Worm (Caenorhabditis elegans) whole organism, mixed stage, embryonic: Measurements from ENCODE around the gene nrfl-1.
A peak's percentile ranks its signal among the peaks of the same experiment; 100 is the strongest.

Experiments used
- M03D4.4 ChIP-seq: sonication (generic microtip); optimal IDR thresholded peaks from 2 replicates; lab custom pipeline; 2017; ENCODE audit warnings: mild to moderate bottlenecking, missing genetic modification characterization, missing compliant biosample characterization
- bed-3 ChIP-seq: fragments of 200-800 bp; sonication (Bioruptor generic); optimal IDR thresholded peaks from 3 replicates; lab custom pipeline; 2018; ENCODE audit warnings: mild to moderate bottlenecking, missing genetic modification characterization, moderate library complexity, missing compliant biosample characterization
- blmp-1 ChIP-seq: fragments of 150-350 bp; optimal IDR thresholded peaks from 2 replicates; lab custom pipeline; 2014; ENCODE audit warnings: missing biosample characterization, missing genetic modification characterization
- ceh-39 ChIP-seq: fragments of 150-350 bp; optimal IDR thresholded peaks from 2 replicates; lab custom pipeline; 2014; ENCODE audit warnings: missing biosample characterization, missing genetic modification characterization
- ceh-43 ChIP-seq: fragments of 200-800 bp; sonication (Bioruptor generic); optimal IDR thresholded peaks from 2 replicates; lab custom pipeline; 2018; ENCODE audit warnings: mild to moderate bottlenecking, missing genetic modification characterization, moderate library complexity, missing compliant biosample characterization
- ceh-83 ChIP-seq: fragments of 200-800 bp; sonication (Bioruptor generic); optimal IDR thresholded peaks from 2 replicates; lab custom pipeline; 2018; ENCODE audit warnings: mild to moderate bottlenecking, missing genetic modification characterization, missing compliant biosample characterization
- ces-1 ChIP-seq: fragments of 150-350 bp; optimal IDR thresholded peaks from 2 replicates; lab custom pipeline; 2014; ENCODE audit warnings: missing biosample characterization, missing genetic modification reagents, missing genetic modification characterization
- cnd-1 ChIP-seq: fragments of 200-800 bp; sonication (Bioruptor generic); optimal IDR thresholded peaks from 2 replicates; lab custom pipeline; 2018; ENCODE audit warnings: mild to moderate bottlenecking, missing genetic modification characterization, missing compliant biosample characterization
- drap-1 ChIP-seq: fragments of 200-800 bp; sonication (Bioruptor generic); optimal IDR thresholded peaks from 3 replicates; lab custom pipeline; 2018; ENCODE audit warnings: mild to moderate bottlenecking, missing genetic modification characterization, missing compliant biosample characterization
- flh-1 ChIP-seq: fragments of 200-800 bp; sonication (Bioruptor generic); optimal IDR thresholded peaks from 2 replicates; lab custom pipeline; 2018; ENCODE audit warnings: mild to moderate bottlenecking, missing genetic modification characterization, moderate library complexity, missing compliant biosample characterization
- ham-2 ChIP-seq: fragments of 200-800 bp; sonication (Bioruptor generic); optimal IDR thresholded peaks from 2 replicates; lab custom pipeline; 2018; ENCODE audit warnings: mild to moderate bottlenecking, missing genetic modification characterization, missing compliant biosample characterization
- hlh-1 ChIP-seq: fragments of 150-350 bp; optimal IDR thresholded peaks from 2 replicates; lab custom pipeline; 2014; ENCODE audit warnings: missing biosample characterization, missing genetic modification reagents, missing genetic modification characterization
- lin-13 ChIP-seq: fragments of 150-350 bp; optimal IDR thresholded peaks from 2 replicates; lab custom pipeline; 2014; ENCODE audit warnings: missing biosample characterization, missing genetic modification characterization
- lin-32 ChIP-seq: fragments of 200-800 bp; sonication (Bioruptor generic); optimal IDR thresholded peaks from 2 replicates; lab custom pipeline; 2018; ENCODE audit warnings: mild to moderate bottlenecking, missing genetic modification characterization, missing compliant biosample characterization
- lsy-2 ChIP-seq: fragments of 150-350 bp; optimal IDR thresholded peaks from 2 replicates; lab custom pipeline; 2014; ENCODE audit warnings: missing biosample characterization, missing genetic modification characterization
- mab-5 ChIP-seq: fragments of 150-350 bp; optimal IDR thresholded peaks from 2 replicates; lab custom pipeline; 2014; ENCODE audit warnings: missing biosample characterization, missing genetic modification characterization
- mep-1 ChIP-seq: fragments of 150-350 bp; optimal IDR thresholded peaks from 2 replicates; lab custom pipeline; 2017; ENCODE audit warnings: missing biosample characterization, missing genetic modification reagents, missing genetic modification characterization, inconsistent platforms
- nhr-12 ChIP-seq: fragments of 150-350 bp; optimal IDR thresholded peaks from 2 replicates; lab custom pipeline; 2014; ENCODE audit warnings: missing biosample characterization, missing genetic modification characterization
- nhr-2 ChIP-seq: fragments of 150-350 bp; optimal IDR thresholded peaks from 2 replicates; lab custom pipeline; 2014; ENCODE audit warnings: missing biosample characterization, missing genetic modification characterization
- nhr-237 ChIP-seq: fragments of 150-350 bp; optimal IDR thresholded peaks from 2 replicates; lab custom pipeline; 2014; ENCODE audit warnings: missing biosample characterization, missing genetic modification characterization
- nhr-76 ChIP-seq: sonication (generic microtip); optimal IDR thresholded peaks from 2 replicates; lab custom pipeline; 2017; ENCODE audit warnings: missing biosample characterization, missing genetic modification characterization
- pha-4 ChIP-seq: fragments of 150-350 bp; optimal IDR thresholded peaks from 2 replicates; lab custom pipeline; 2018; ENCODE audit warnings: missing biosample characterization, missing genetic modification reagents, missing genetic modification characterization
- sem-2 ChIP-seq: fragments of 200-800 bp; sonication (Bioruptor generic); optimal IDR thresholded peaks from 2 replicates; lab custom pipeline; 2018; ENCODE audit warnings: mild to moderate bottlenecking, missing genetic modification characterization, missing compliant biosample characterization
- snpc-4 ChIP-seq: fragments of 150-350 bp; optimal IDR thresholded peaks from 2 replicates; lab custom pipeline; 2014; ENCODE audit warnings: missing biosample characterization, missing genetic modification characterization
- sptf-1 ChIP-seq: sonication (generic microtip); optimal IDR thresholded peaks from 2 replicates; lab custom pipeline; 2017; ENCODE audit warnings: mild to moderate bottlenecking, missing genetic modification characterization, moderate library complexity, missing compliant biosample characterization
- tbx-8 ChIP-seq: fragments of 200-800 bp; sonication (Bioruptor generic); optimal IDR thresholded peaks from 2 replicates; lab custom pipeline; 2018; ENCODE audit warnings: mild to moderate bottlenecking, missing genetic modification characterization, moderate library complexity, missing compliant biosample characterization
- unc-120 ChIP-seq: sonication (generic microtip); optimal IDR thresholded peaks from 2 replicates; lab custom pipeline; 2017; ENCODE audit warnings: missing genetic modification characterization, missing compliant biosample characterization; ENCODE audit not compliant: poor library complexity, severe bottlenecking
- unc-62 ChIP-seq: fragments of 150-350 bp; optimal IDR thresholded peaks from 2 replicates; lab custom pipeline; 2014; ENCODE audit warnings: missing biosample characterization, missing genetic modification reagents, missing genetic modification characterization
- zip-8 ChIP-seq: fragments of 150-350 bp; optimal IDR thresholded peaks from 2 replicates; lab custom pipeline; 2014; ENCODE audit warnings: missing biosample characterization, missing genetic modification characterization
- ztf-11 ChIP-seq: fragments of 150-350 bp; optimal IDR thresholded peaks from 2 replicates; lab custom pipeline; 2014; ENCODE audit warnings: missing biosample characterization, missing genetic modification characterization

The nrfl-1 gene

DNA sequence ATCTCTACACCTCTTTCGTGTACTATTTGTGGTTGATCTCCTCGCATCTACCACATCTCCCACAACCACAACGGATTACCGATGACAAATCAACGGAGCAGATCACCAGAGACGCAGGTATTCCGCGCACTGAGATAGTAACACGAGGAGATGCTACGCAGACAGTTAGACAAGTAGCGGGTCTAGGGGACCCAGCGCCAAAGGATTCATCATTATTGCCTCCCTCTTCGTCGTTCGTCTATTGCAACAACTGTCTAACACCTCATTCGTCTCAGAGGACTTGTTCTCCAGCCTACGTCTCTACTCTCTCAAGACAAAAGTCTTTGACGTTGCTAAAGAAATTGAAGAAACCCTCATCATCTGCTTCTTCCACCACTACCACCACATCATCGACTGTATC is 2.7 kb downstream of the nrfl-1 start:
- peak; percentile 4 for TF ChIP-seq mep-1 (tag; lab: Kevin White, UChicago)
- no peak for TF ChIP-seq ceh-43 (GFP tag; lab: Kevin White, UChicago)
- no peak for TF ChIP-seq nhr-76 (tag; lab: Kevin White, UChicago)
- TF ChIP-seq hlh-1 (tag; lab: Kevin White, UChicago): peak; percentile 54
- TF ChIP-seq, all 35 proteins: peak for 2

DNA sequence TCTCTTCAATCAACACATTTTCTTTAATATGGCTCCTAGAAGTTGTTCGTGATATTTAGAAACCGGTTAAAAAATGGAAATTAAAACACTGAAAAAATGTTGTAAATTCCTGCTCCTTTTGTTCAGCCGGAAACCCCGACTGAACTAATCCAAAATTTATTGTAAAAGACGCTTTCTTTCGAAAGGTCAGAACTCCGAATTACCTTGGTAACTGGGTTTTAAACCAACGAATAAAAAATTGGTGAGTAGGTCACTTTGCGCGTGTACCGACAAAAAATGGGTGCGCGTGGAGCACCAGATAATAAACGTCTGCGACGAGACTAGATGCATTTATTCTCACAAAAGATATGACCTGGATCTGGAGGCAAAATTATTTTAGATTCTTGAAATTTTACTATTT is 11.7 kb downstream of the nrfl-1 start:
- TF ChIP-seq sptf-1 (tag; lab: Kevin White, UChicago) (no peak), mep-1 (tag; lab: Kevin White, UChicago) (no peak), ham-2 (GFP tag; lab: Kevin White, UChicago) (no peak)

DNA sequence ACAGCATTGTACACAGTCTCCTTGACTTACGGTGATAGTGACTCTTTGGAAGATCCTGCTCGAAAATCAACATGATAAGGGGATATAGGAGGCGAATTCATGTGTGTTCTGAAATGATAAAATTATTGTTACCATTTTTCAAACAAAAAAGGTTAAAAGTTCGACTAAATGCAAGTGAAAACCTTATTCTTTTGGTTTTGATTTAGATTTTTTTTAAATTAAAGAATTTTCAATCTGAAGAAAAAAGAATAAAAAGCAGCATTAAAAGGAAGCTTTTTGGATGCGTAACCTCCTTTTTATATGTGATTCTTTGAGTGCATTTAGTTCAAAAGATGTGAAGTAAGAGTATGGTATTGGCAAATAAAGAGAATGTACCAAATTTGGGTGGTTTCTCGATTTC is 16.5 kb downstream of the nrfl-1 start, which contains the start of gene delm-1:
Gene delm-1, minus strand, starts transcription at position 101 of the 400 bp plus-strand sequence.
- TF ChIP-seq lsy-2 (tag; lab: Kevin White, UChicago) (no peak), mab-5 (tag; lab: Kevin White, UChicago) (no peak)

DNA sequence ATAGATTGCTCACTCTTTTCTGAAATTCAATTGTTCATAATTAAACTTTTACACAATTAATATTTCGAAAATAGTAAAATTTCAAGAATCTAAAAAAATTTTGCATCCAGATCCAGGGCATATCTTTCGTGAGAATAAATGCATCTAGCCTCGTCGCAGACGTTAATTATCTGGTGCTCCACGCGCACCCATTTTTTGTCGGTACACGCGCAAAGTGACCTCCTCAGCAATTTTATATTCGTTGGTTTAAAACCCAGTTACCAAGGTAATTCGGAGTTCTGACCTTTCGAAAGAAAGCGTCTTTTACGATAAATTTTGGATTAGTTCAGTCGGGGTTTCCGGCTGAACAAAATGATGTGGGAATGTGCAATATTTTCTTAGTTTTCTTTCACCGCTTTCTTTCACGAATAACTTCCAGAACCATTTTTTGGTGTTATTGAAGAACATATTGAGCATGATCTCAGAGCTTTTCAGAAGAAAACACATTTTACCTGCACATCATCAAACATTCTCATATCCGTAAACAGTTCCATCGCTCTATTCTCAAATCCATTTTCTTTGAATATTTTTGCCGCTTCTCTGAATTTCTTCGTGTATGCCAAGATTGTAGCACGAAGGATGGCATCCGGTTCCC is 21.4 kb downstream of the nrfl-1 start:
- TF ChIP-seq pha-4 (tag; lab: Kevin White, UChicago) (no peak), ceh-39 (no peak), nhr-76 (tag; lab: Kevin White, UChicago) (no peak), sem-2 (no peak), blmp-1 (tag; lab: Kevin White, UChicago) (no peak), tbx-8 (GFP tag; lab: Kevin White, UChicago) (no peak), zip-8 (tag; lab: Kevin White, UChicago) (no peak), mab-5 (tag; lab: Kevin White, UChicago) (no peak), snpc-4 (no peak), lin-13 (tag; lab: Kevin White, UChicago) (no peak), ham-2 (GFP tag; lab: Kevin White, UChicago) (no peak), M03D4.4 (no peak), bed-3 (GFP tag; lab: Kevin White, UChicago) (no peak), nhr-237 (tag; lab: Kevin White, UChicago) (no peak), ztf-11 (tag; lab: Kevin White, UChicago) (no peak)

DNA sequence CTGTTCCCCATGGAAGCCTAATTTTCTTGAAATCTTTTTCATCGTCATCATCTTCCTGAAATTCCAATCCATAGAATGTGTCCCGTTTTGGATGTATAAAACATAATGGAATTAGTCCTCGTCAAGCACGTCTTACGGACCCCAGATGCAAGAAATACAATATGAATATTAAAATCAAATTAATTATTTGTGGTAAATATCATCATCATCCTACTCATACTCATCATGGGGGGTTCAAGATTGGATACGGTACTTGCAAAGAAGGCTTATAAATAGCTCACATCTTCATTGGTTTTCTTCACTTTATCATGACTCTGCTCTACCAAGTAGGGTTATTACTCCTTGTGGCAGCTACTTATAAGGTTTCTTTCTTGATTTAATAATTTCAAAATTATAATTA is 25.5 kb downstream of the nrfl-1 start, which contains the start of gene flp-1:
Gene flp-1, plus strand, starts transcription at position 301 of the 400 bp plus-strand sequence.
- no peak for TF ChIP-seq pha-4 (tag; lab: Kevin White, UChicago)
- TF ChIP-seq ces-1 (GFP tag; lab: Kevin White, UChicago): peak; percentile 70
- TF ChIP-seq lin-13 (tag; lab: Kevin White, UChicago): no peak

DNA sequence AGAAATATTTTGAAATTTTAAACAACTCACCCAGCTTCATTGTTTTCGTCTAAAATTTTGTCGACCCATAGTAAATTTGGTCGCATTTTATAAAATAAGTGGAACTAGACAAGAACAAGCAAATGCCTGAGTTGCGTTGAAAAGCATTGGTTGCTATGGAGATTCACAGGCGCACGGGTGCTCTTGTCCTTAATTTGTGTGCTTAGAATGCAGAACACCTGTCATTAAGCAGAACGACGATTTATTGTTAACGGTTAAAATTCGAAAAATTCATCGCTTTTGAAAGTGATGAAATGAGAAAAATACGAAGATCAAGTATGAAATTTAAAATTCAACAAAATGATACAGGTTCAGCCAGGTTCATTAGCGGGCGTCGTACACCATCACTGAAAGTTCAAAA is 27.2 kb downstream of the nrfl-1 start, which contains the start of gene daf-10:
Gene daf-10, minus strand, starts transcription at position 101 of the 400 bp plus-strand sequence.
- no peak for TF ChIP-seq lin-32 (GFP tag; lab: Kevin White, UChicago)
- TF ChIP-seq nhr-237 (tag; lab: Kevin White, UChicago): no peak
- TF ChIP-seq ceh-43 (GFP tag; lab: Kevin White, UChicago): no peak
- no peak for TF ChIP-seq unc-120 (tag; lab: Kevin White, UChicago)
- TF ChIP-seq tbx-8 (GFP tag; lab: Kevin White, UChicago): no peak
- no peak for TF ChIP-seq ces-1 (GFP tag; lab: Kevin White, UChicago)
- TF ChIP-seq ceh-39: no peak
- no peak for TF ChIP-seq drap-1 (GFP tag; lab: Kevin White, UChicago)
- TF ChIP-seq mep-1 (tag; lab: Kevin White, UChicago): no peak
- no peak for TF ChIP-seq nhr-2
- no peak for TF ChIP-seq bed-3 (GFP tag; lab: Kevin White, UChicago)
- no peak for TF ChIP-seq snpc-4
- no peak for TF ChIP-seq nhr-12 (tag; lab: Kevin White, UChicago)
- no peak for TF ChIP-seq blmp-1 (tag; lab: Kevin White, UChicago)
- TF ChIP-seq lin-13 (tag; lab: Kevin White, UChicago): no peak
- no peak for TF ChIP-seq cnd-1
- TF ChIP-seq ztf-11 (tag; lab: Kevin White, UChicago): no peak
- no peak for TF ChIP-seq unc-62 (GFP tag; lab: Kevin White, UChicago)
- TF ChIP-seq ceh-83: no peak
- TF ChIP-seq flh-1 (GFP tag; lab: Kevin White, UChicago): no peak
- TF ChIP-seq, all 35 proteins: peak for 0
